4 worm cellular contexts compared by ENCODE assay signal in genomic region chrIII:312873-313272, ce11.
A peak's percentile ranks its signal among the peaks of the same experiment; 100 is the strongest.
TF ChIP-seq lines count a peak whose summit lies in the region.

No protein-coding gene starts in this region.

TF ChIP-seq in whole organism, L1 larva, 84 proteins besides CTCF, POLR2A, EP300 and RAD21:
- no peak for TF ChIP-seq nhr-90 (tag; optimal IDR thresholded peaks at IDR 0.05; lab: Kevin White, UChicago; ENCODE audit: poor library complexity)
- peak; percentile 25 for TF ChIP-seq sptf-1 (tag; optimal IDR thresholded peaks at IDR 0.05; lab: Kevin White, UChicago)

TF ChIP-seq in whole organism, L3 larva, 47 proteins besides CTCF, POLR2A, EP300 and RAD21:
- TF ChIP-seq jun-1 (tag; optimal IDR thresholded peaks at IDR 0.05; lab: Kevin White, UChicago) (no peak), skn-1 (tag; optimal IDR thresholded peaks at IDR 0.05; lab: Kevin White, UChicago) (peak; percentile 7), egl-27 (tag; optimal IDR thresholded peaks at IDR 0.05; lab: Kevin White, UChicago) (peak; percentile 45)
TF ChIP-seq in whole organism, L3 larva: peak in this region for 2.

TF ChIP-seq in whole organism, L4 larva, 104 proteins besides CTCF, POLR2A, EP300 and RAD21:
- TF ChIP-seq dve-1 (tag; optimal IDR thresholded peaks at IDR 0.05; lab: Kevin White, UChicago; ENCODE audit: insufficient read depth), result no peak
- TF ChIP-seq nhr-10 (tag; optimal IDR thresholded peaks at IDR 0.05; lab: Kevin White, UChicago), result no peak
- TF ChIP-seq ceh-62 (tag; optimal IDR thresholded peaks at IDR 0.05; lab: Kevin White, UChicago), result no peak
- TF ChIP-seq spr-1 (tag; optimal IDR thresholded peaks at IDR 0.05; lab: Kevin White, UChicago), result no peak
- no peak for TF ChIP-seq aly-2 (tag; optimal IDR thresholded peaks at IDR 0.05; lab: Kevin White, UChicago)
- no peak for TF ChIP-seq nhr-41 (GFP tag; IDR thresholded peaks at IDR 0.05; lab: Robert Waterston, UW)
- peak; percentile 35 for TF ChIP-seq egl-27 (tag; optimal IDR thresholded peaks at IDR 0.05; lab: Kevin White, UChicago)
- TF ChIP-seq unc-62 (GFP tag; optimal IDR thresholded peaks at IDR 0.05 in 1 of 2; lab: Kevin White, UChicago), result no peak
- TF ChIP-seq unc-62 (tag; optimal IDR thresholded peaks at IDR 0.05; lab: Kevin White, UChicago), result no peak
- no peak for TF ChIP-seq F49E8.2 (tag; optimal IDR thresholded peaks at IDR 0.05; lab: Kevin White, UChicago; ENCODE audit: borderline replicate concordance)
- TF ChIP-seq aha-1 (tag; lab: Kevin White, UChicago), result peak; percentile 99
- no peak for TF ChIP-seq nhr-76 (tag; optimal IDR thresholded peaks at IDR 0.05; lab: Kevin White, UChicago)
- peak in 1 of 2 experiments; percentile 15 for TF ChIP-seq ZK546.5 (tag; optimal IDR thresholded peaks at IDR 0.05; lab: Kevin White, UChicago)
- TF ChIP-seq T26A8.4 (GFP tag; IDR thresholded peaks at IDR 0.05; lab: Robert Waterston, UW), result no peak
- no peak for TF ChIP-seq lin-15B (tag; optimal IDR thresholded peaks at IDR 0.05; lab: Kevin White, UChicago)
- TF ChIP-seq R02D3.7 (tag; optimal IDR thresholded peaks at IDR 0.05; lab: Kevin White, UChicago), result no peak
- TF ChIP-seq attf-4 (tag; optimal IDR thresholded peaks at IDR 0.05; lab: Kevin White, UChicago), result peak; percentile 18
- no peak for TF ChIP-seq hmg-1.1 (GFP tag; IDR thresholded peaks at IDR 0.05; lab: Robert Waterston, UW)

TF ChIP-seq in whole organism, mixed stage, embryonic, 35 proteins besides CTCF, POLR2A, EP300 and RAD21:
- TF ChIP-seq sptf-1 (tag; optimal IDR thresholded peaks at IDR 0.05; lab: Kevin White, UChicago), result no peak
- TF ChIP-seq nhr-76 (tag; optimal IDR thresholded peaks at IDR 0.05; lab: Kevin White, UChicago), result peak; percentile 16
- no peak for TF ChIP-seq nhr-2 (tag; optimal IDR thresholded peaks at IDR 0.05; lab: Kevin White, UChicago)
- TF ChIP-seq nhr-237 (tag; optimal IDR thresholded peaks at IDR 0.05; lab: Kevin White, UChicago), result no peak
- TF ChIP-seq elt-1 (tag; optimal IDR thresholded peaks at IDR 0.05; lab: Kevin White, UChicago; ENCODE audit: borderline replicate concordance, insufficient read depth), result no peak

Comparison
In these comparisons a context has a peak if more than half of its experiments do, and no peak if none do; other contexts are left out.
1. Of the 29 proteins assayed by ChIP-seq in both whole organism, L4 larva and whole organism, L1 larva: peak only in whole organism, L4 larva: aha-1 and egl-27; only in whole organism, L1 larva: none; in both: none; in neither: 27.